Worm (Caenorhabditis elegans): Measurements from ENCODE around the gene dcap-1.

Gene dcap-1

DNA sequence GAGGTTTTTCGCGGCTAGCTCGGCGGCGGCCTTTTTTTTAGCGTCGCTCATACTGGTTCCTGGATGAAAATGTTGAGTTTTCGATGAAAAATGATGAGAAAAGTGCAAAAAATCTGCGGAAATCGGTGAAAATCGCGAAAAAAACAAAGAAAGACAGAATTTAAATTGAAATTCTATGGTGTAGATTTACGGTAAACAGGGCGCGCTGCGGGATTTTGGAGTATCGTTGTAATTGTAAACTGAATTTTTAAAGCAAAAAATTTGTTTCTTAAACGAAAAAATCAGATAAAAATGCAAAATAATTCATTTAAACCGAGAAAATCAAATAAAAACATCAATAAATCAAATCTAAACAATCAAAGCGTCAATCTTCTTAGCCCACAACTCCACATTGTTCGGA, at the start of gene dcap-1:
Gene dcap-1 (minus strand): TSS at position 59 of the 400 bp plus-strand sequence.
- TF ChIP-seq ref-1 (GFP tag; conservative IDR thresholded peaks at IDR 0.05) (no peak), flt-1 (GFP tag; IDR thresholded peaks at IDR 0.05) (no peak), cog-1 (tag; optimal IDR thresholded peaks at IDR 0.05) (no peak), T22C8.4 (GFP tag; IDR thresholded peaks at IDR 0.05) (no peak), ztf-23 (GFP tag; IDR thresholded peaks at IDR 0.05) (no peak), med-1 (GFP tag; optimal IDR thresholded peaks at IDR 0.05; ENCODE audit: insufficient read depth) (no peak), ztf-29 (GFP tag; IDR thresholded peaks at IDR 0.05) (no peak), klf-2 (GFP tag; conservative IDR thresholded peaks at IDR 0.05) (no peak), tab-1 (GFP tag; IDR thresholded peaks at IDR 0.05) (no peak)

DNA sequence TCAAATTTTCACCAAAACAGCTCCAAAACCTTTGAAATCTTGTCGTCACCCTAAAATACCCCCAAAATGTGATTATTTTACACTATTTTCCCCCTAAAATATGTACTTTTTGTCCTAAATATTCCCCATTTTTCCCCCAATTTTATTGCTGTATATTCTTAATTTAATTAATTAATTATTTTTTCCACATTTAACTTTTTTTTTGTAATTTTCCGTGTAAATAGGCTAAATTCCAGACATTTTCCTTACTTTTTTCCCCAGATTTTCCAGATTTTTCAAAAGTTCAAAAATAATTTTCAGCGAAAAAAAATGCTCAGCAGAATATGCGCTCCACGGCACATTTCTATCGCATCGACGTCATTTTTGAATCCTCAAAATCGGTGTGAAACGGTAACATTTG, 42.6 kb upstream of the dcap-1 start, which contains the start of gene cox-18:
Gene cox-18 (plus strand): TSS at position 301 of the 400 bp plus-strand sequence.
- TF ChIP-seq klf-2 (GFP tag; conservative IDR thresholded peaks at IDR 0.05) (no peak), med-1 (GFP tag; optimal IDR thresholded peaks at IDR 0.05; ENCODE audit: insufficient read depth) (no peak), cog-1 (tag; optimal IDR thresholded peaks at IDR 0.05) (no peak), tab-1 (GFP tag; IDR thresholded peaks at IDR 0.05) (no peak), flt-1 (GFP tag; IDR thresholded peaks at IDR 0.05) (no peak), ref-1 (GFP tag; conservative IDR thresholded peaks at IDR 0.05) (no peak), T22C8.4 (GFP tag; IDR thresholded peaks at IDR 0.05) (no peak), ztf-23 (GFP tag; IDR thresholded peaks at IDR 0.05) (no peak), ztf-29 (GFP tag; IDR thresholded peaks at IDR 0.05) (no peak)

- TF ChIP-seq T22C8.4 (GFP tag; IDR thresholded peaks at IDR 0.05) = no peak
Observed at ce11 chrIV:1096154-1096553, 41.6 kb upstream of the dcap-1 start.

- TF ChIP-seq med-1 (GFP tag; optimal IDR thresholded peaks at IDR 0.05; ENCODE audit: insufficient read depth) = no peak
- no peak for TF ChIP-seq ztf-29 (GFP tag; IDR thresholded peaks at IDR 0.05)
- peak; percentile 52; the same call in 1 of the 2 replicates for TF ChIP-seq klf-2 (GFP tag; conservative IDR thresholded peaks at IDR 0.05)
- peak; percentile 81 for TF ChIP-seq flt-1 (GFP tag; IDR thresholded peaks at IDR 0.05)
- TF ChIP-seq ref-1 (GFP tag; conservative IDR thresholded peaks at IDR 0.05) = no peak
- TF ChIP-seq cog-1 (tag; optimal IDR thresholded peaks at IDR 0.05) = peak; percentile 88
- peak; percentile 92 for TF ChIP-seq ztf-23 (GFP tag; IDR thresholded peaks at IDR 0.05)
- peak; percentile 55; the same call in 1 of the 2 replicates for TF ChIP-seq T22C8.4 (GFP tag; IDR thresholded peaks at IDR 0.05)
Observed at ce11 chrIV:1093870-1094564, 39.4 kb upstream of the dcap-1 start, which contains the start of the genes cct-8 and Y55F3AR.2. cct-8 (minus strand) TSS chrIV:1093920. Y55F3AR.2 (plus strand) TSS chrIV:1094541.

DNA sequence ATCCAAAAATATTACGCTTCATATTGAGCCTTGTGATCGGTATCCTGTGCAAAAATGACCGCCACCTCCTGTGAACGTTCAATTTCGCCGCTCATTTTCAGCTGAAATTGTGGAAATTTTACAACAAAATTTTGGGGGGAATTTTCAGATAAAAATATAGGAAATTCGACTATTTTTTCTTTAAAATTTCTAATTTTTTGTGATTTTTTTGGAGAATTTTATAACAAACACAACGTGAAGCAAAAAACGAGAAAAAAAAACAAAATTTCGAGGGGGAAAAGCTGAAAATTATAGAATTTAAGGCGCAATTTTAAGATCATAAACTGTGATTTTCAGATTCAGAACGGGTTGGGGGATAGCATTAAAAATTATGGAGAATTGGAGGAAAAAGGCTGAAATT, 32.3 kb upstream of the dcap-1 start, which contains the start of gene csn-4:
Gene csn-4 (minus strand): TSS at position 101 of the 400 bp plus-strand sequence.
- TF ChIP-seq ref-1 (GFP tag; conservative IDR thresholded peaks at IDR 0.05) (no peak), klf-2 (GFP tag; conservative IDR thresholded peaks at IDR 0.05) (no peak)

DNA sequence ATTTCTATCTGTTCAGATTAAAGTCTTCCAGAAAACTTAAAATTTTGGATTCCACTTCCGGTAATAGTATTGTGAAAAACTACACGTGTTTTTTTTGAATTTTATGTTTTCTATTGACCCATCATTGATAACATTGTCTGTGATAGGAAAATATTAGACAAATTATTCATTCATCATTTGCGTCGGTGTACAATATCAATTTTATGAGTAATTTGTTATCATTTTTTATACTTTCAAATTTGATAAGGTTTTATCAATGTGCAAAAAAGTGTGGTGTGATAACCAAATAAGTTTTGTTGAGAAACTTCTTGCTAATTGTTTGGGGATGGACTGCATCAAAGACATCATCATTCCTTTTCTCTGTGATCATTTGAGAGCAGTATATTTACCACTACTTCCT, 20.9 kb upstream of the dcap-1 start:
- no peak for TF ChIP-seq cog-1 (tag; optimal IDR thresholded peaks at IDR 0.05)
- TF ChIP-seq med-1 (GFP tag; optimal IDR thresholded peaks at IDR 0.05; ENCODE audit: insufficient read depth) = no peak
- no peak for TF ChIP-seq T22C8.4 (GFP tag; IDR thresholded peaks at IDR 0.05)
- no peak for TF ChIP-seq tab-1 (GFP tag; IDR thresholded peaks at IDR 0.05)
- no peak for TF ChIP-seq flt-1 (GFP tag; IDR thresholded peaks at IDR 0.05)
- no peak for TF ChIP-seq ztf-29 (GFP tag; IDR thresholded peaks at IDR 0.05)
- no peak for TF ChIP-seq ref-1 (GFP tag; conservative IDR thresholded peaks at IDR 0.05)
- no peak for TF ChIP-seq ztf-23 (GFP tag; IDR thresholded peaks at IDR 0.05)
- TF ChIP-seq klf-2 (GFP tag; conservative IDR thresholded peaks at IDR 0.05) = no peak

DNA sequence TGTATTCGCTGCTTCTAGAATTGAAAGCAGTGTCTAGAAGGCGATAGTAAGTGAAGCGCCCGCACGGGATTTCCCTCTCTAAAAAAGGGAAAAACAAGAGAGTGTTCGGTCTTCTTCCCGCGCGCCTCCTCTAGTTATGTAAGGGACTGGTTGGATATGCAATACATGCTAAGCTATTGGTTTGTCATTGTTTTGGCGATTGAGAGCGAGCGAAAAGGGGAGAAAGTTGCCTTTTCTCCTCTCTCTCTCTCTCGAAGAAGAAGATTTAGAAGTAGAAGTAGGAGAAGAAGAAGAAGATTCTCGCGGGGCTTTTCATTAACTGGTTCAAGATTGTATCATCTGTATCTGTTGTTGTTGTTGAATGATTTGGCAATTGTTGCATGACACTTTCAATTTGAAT, 19.5 kb upstream of the dcap-1 start:
- no peak for TF ChIP-seq klf-2 (GFP tag; conservative IDR thresholded peaks at IDR 0.05)
- no peak for TF ChIP-seq ztf-29 (GFP tag; IDR thresholded peaks at IDR 0.05)
- no peak for TF ChIP-seq tab-1 (GFP tag; IDR thresholded peaks at IDR 0.05)
- TF ChIP-seq ref-1 (GFP tag; conservative IDR thresholded peaks at IDR 0.05) = no peak
- TF ChIP-seq cog-1 (tag; optimal IDR thresholded peaks at IDR 0.05) = no peak
- no peak for TF ChIP-seq T22C8.4 (GFP tag; IDR thresholded peaks at IDR 0.05)
- TF ChIP-seq med-1 (GFP tag; optimal IDR thresholded peaks at IDR 0.05; ENCODE audit: insufficient read depth) = no peak
- TF ChIP-seq ztf-23 (GFP tag; IDR thresholded peaks at IDR 0.05) = no peak

- no peak for TF ChIP-seq ztf-29 (GFP tag; IDR thresholded peaks at IDR 0.05)
- no peak for TF ChIP-seq med-1 (GFP tag; optimal IDR thresholded peaks at IDR 0.05; ENCODE audit: insufficient read depth)
- no peak for TF ChIP-seq T22C8.4 (GFP tag; IDR thresholded peaks at IDR 0.05)
- no peak for TF ChIP-seq ref-1 (GFP tag; conservative IDR thresholded peaks at IDR 0.05)
- TF ChIP-seq tab-1 (GFP tag; IDR thresholded peaks at IDR 0.05) = no peak
- TF ChIP-seq flt-1 (GFP tag; IDR thresholded peaks at IDR 0.05) = no peak
- TF ChIP-seq cog-1 (tag; optimal IDR thresholded peaks at IDR 0.05) = no peak
- no peak for TF ChIP-seq ztf-23 (GFP tag; IDR thresholded peaks at IDR 0.05)
- TF ChIP-seq klf-2 (GFP tag; conservative IDR thresholded peaks at IDR 0.05) = no peak
Observed at ce11 chrIV:1070383-1070782, 15.8 kb upstream of the dcap-1 start.

- no peak for TF ChIP-seq med-1 (GFP tag; optimal IDR thresholded peaks at IDR 0.05; ENCODE audit: insufficient read depth)
- no peak for TF ChIP-seq ztf-23 (GFP tag; IDR thresholded peaks at IDR 0.05)
- TF ChIP-seq cog-1 (tag; optimal IDR thresholded peaks at IDR 0.05) = no peak
- TF ChIP-seq ztf-29 (GFP tag; IDR thresholded peaks at IDR 0.05) = no peak
- no peak for TF ChIP-seq T22C8.4 (GFP tag; IDR thresholded peaks at IDR 0.05)
- TF ChIP-seq tab-1 (GFP tag; IDR thresholded peaks at IDR 0.05) = no peak
- TF ChIP-seq klf-2 (GFP tag; conservative IDR thresholded peaks at IDR 0.05) = no peak
- TF ChIP-seq flt-1 (GFP tag; IDR thresholded peaks at IDR 0.05) = no peak
- TF ChIP-seq ref-1 (GFP tag; conservative IDR thresholded peaks at IDR 0.05) = no peak
Observed at ce11 chrIV:1068730-1069244, 14.2 kb upstream of the dcap-1 start.

DNA sequence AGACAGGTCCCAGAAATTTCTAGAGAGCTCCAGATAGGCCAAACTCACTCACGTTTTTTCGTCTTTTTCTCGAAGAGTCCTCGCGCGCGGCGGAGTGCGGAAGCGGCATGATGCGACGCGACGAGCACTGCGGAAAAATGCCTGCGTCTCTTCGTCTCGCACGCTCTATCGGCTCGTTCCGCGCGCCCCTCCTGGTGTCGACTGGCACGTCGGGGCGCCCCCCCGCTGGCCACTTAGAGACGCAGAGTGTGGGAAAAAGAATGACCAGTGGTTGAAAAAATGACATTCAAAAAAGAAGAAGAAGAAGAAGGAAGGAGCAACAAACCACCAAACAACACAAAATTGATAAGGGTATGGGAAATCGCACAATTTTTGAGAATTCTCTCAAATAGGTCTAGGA, 12.8 kb upstream of the dcap-1 start, which contains the start of gene znf-782:
Gene znf-782 (minus strand): TSS at position 96 of the 400 bp plus-strand sequence.
- TF ChIP-seq klf-2 (GFP tag; conservative IDR thresholded peaks at IDR 0.05) = no peak
- 0 out of 2 replicates have a peak, but pooled peaks have one; percentile 44 for TF ChIP-seq ztf-23 (GFP tag; IDR thresholded peaks at IDR 0.05)
- no peak for TF ChIP-seq med-1 (GFP tag; optimal IDR thresholded peaks at IDR 0.05; ENCODE audit: insufficient read depth)
- TF ChIP-seq ref-1 (GFP tag; conservative IDR thresholded peaks at IDR 0.05) = no peak
- TF ChIP-seq flt-1 (GFP tag; IDR thresholded peaks at IDR 0.05) = no peak
- TF ChIP-seq cog-1 (tag; optimal IDR thresholded peaks at IDR 0.05) = no peak

Measured in whole organism, midembryonic.